Worm (Caenorhabditis elegans): ENCODE measurements around the gene EGAP2.2.

- TF ChIP-seq cey-2 (tag; optimal IDR thresholded peaks at IDR 0.05; ENCODE audit: borderline replicate concordance, insufficient read depth): no peak
- no peak for TF ChIP-seq ceh-82 (tag; optimal IDR thresholded peaks at IDR 0.05)
Observed at ce11 chrII:5202930-5203329, 26.8 kb upstream of the EGAP2.2 start, which contains the start of gene ampd-1.

Measured in whole organism, L4 larva.